Worm (Caenorhabditis elegans): ENCODE measurements around the gene eif-3.B.

ce11 chrII:14825413-14825812 is 30.2 kb downstream of the eif-3.B start:
- TF ChIP-seq ZK546.5 (tag; optimal IDR thresholded peaks at IDR 0.05), result no peak
- TF ChIP-seq snpc-4 (tag; optimal IDR thresholded peaks at IDR 0.05), result no peak
- TF ChIP-seq lsy-12 (tag; optimal IDR thresholded peaks at IDR 0.05), result no peak
- TF ChIP-seq elt-1 (tag; optimal IDR thresholded peaks at IDR 0.05), result no peak
- TF ChIP-seq ceh-28 (tag; optimal IDR thresholded peaks at IDR 0.05), result no peak
- TF ChIP-seq nhr-28 (tag; optimal IDR thresholded peaks at IDR 0.05), result no peak
- TF ChIP-seq egl-27 (tag; optimal IDR thresholded peaks at IDR 0.05), result no peak
- TF ChIP-seq ztf-11 (tag; optimal IDR thresholded peaks at IDR 0.05), result no peak
- peak; percentile 23 for TF ChIP-seq nfya-1 (tag; optimal IDR thresholded peaks at IDR 0.05; ENCODE audit: insufficient read depth)
- TF ChIP-seq mdl-1 (tag; optimal IDR thresholded peaks at IDR 0.05), result no peak
- TF ChIP-seq nhr-12 (tag; optimal IDR thresholded peaks at IDR 0.05), result no peak
- TF ChIP-seq ceh-82 (tag; optimal IDR thresholded peaks at IDR 0.05), result no peak
- TF ChIP-seq skn-1 (tag; optimal IDR thresholded peaks at IDR 0.05), result no peak
- no peak for TF ChIP-seq nhr-77 (tag; optimal IDR thresholded peaks at IDR 0.05)
